Worm (Caenorhabditis elegans) whole organism, L1 larva: Measurements from ENCODE around the gene B0416.11.
A peak's percentile ranks its signal among the peaks of the same experiment; 100 is the strongest.

Experiments
- F16B12.6 ChIP-seq: fragments of 150-350 bp; optimal IDR thresholded peaks from 2 replicates; lab custom pipeline; 2014; ENCODE audit warnings: missing biosample characterization, missing genetic modification characterization
- alr-1 ChIP-seq: fragments of 200-800 bp; sonication (Bioruptor generic); optimal IDR thresholded peaks from 2 replicates; lab custom pipeline; 2018; ENCODE audit warnings: borderline replicate concordance, mild to moderate bottlenecking, missing genetic modification characterization, missing compliant biosample characterization
- ama-1 ChIP-seq: fragments of 150-350 bp; optimal IDR thresholded peaks from 2 replicates; lab custom pipeline; 2014
- ceh-8 ChIP-seq: fragments of 200-800 bp; sonication (Bioruptor generic); optimal IDR thresholded peaks from 2 replicates; lab custom pipeline; 2018; ENCODE audit warnings: mild to moderate bottlenecking, missing genetic modification characterization, moderate library complexity, missing compliant biosample characterization
- ceh-82 ChIP-seq, 3 experiments: fragments of 150-350 bp in 1 of 3; sonication (generic microtip) in 2 of 3; optimal IDR thresholded peaks; 2 replicates each; lab custom pipeline; 2014 to 2017; ENCODE audit warnings: missing biosample characterization in 3 of 3, missing genetic modification characterization in 3 of 3
- ceh-88 ChIP-seq: fragments of 200-800 bp; sonication (Bioruptor generic); IDR thresholded peaks from 2 replicates; pipeline ENCODE4 v1.3.6; 2022; ENCODE audit warnings: missing genetic modification characterization, missing compliant biosample characterization
- ceh-90 ChIP-seq: sonication (generic microtip); optimal IDR thresholded peaks from 2 replicates; lab custom pipeline; 2016; ENCODE audit warnings: missing genetic modification characterization, missing compliant biosample characterization
- ces-1 ChIP-seq: fragments of 150-350 bp; optimal IDR thresholded peaks from 2 replicates; lab custom pipeline; 2014; ENCODE audit warnings: missing biosample characterization, missing genetic modification reagents, missing genetic modification characterization
- dsc-1 ChIP-seq: sonication (generic microtip); optimal IDR thresholded peaks from 2 replicates; lab custom pipeline; 2016; ENCODE audit warnings: mild to moderate bottlenecking, missing genetic modification characterization, missing compliant biosample characterization
- efl-3 ChIP-seq: fragments of 200-800 bp; sonication (Bioruptor generic); optimal IDR thresholded peaks from 2 replicates; lab custom pipeline; 2018; ENCODE audit warnings: mild to moderate bottlenecking, missing genetic modification characterization, missing compliant biosample characterization
- egl-13 ChIP-seq: sonication (generic microtip); optimal IDR thresholded peaks from 2 replicates; lab custom pipeline; 2016; ENCODE audit warnings: missing genotype, missing genetic modification reagents, missing genetic modification characterization, missing compliant biosample characterization
- elt-3 ChIP-seq, 6 experiments: fragments of 150-350 bp in 1 of 6; sonication (generic microtip); optimal IDR thresholded peaks; 2 replicates each; lab custom pipeline; 2017 to 2018; ENCODE audit warnings: missing biosample characterization in 6 of 6, missing genetic modification characterization in 6 of 6, inconsistent platforms in 1 of 6
- ets-5 ChIP-seq: fragments of 200-800 bp; sonication (Bioruptor generic); IDR thresholded peaks from 2 replicates; pipeline ENCODE4 v1.3.6; 2022; ENCODE audit warnings: missing genetic modification characterization, missing compliant biosample characterization
- fkh-10 ChIP-seq: sonication (generic microtip); optimal IDR thresholded peaks from 2 replicates; lab custom pipeline; 2017; ENCODE audit warnings: missing biosample characterization, missing genetic modification reagents, missing genetic modification characterization
- fkh-4 ChIP-seq: sonication (generic microtip); optimal IDR thresholded peaks from 2 replicates; lab custom pipeline; 2016; ENCODE audit warnings: missing compliant biosample characterization, missing genetic modification characterization, borderline replicate concordance
- fos-1 ChIP-seq: fragments of 150-350 bp; optimal IDR thresholded peaks from 2 replicates; lab custom pipeline; 2014; ENCODE audit warnings: missing biosample characterization, missing genetic modification characterization
- grh-1 ChIP-seq: fragments of 200-800 bp; sonication (Bioruptor generic); IDR thresholded peaks from 2 replicates; pipeline ENCODE4 v1.3.6; 2022; ENCODE audit warnings: missing genetic modification reagents, missing genetic modification characterization, missing compliant biosample characterization
- isw-1 ChIP-seq: fragments of 200-800 bp; sonication (Bioruptor generic); IDR thresholded peaks from 2 replicates; pipeline ENCODE4 v1.3.6; 2022; ENCODE audit warnings: missing genetic modification characterization, missing compliant biosample characterization
- lin-14 ChIP-seq: fragments of 200-800 bp; sonication (Bioruptor generic); optimal IDR thresholded peaks from 2 replicates; lab custom pipeline; 2018; ENCODE audit warnings: mild to moderate bottlenecking, missing genetic modification characterization, moderate library complexity, missing compliant biosample characterization
- lin-15B ChIP-seq: fragments of 150-350 bp; sonication (generic microtip); optimal IDR thresholded peaks from 3 replicates; lab custom pipeline; 2014; ENCODE audit warnings: missing biosample characterization, missing genetic modification characterization
- lin-39 ChIP-seq: fragments of 150-350 bp; optimal IDR thresholded peaks from 2 replicates; lab custom pipeline; 2014; ENCODE audit warnings: missing biosample characterization, missing genetic modification reagents, missing genetic modification characterization
- lir-3 ChIP-seq: sonication (generic microtip); optimal IDR thresholded peaks from 2 replicates; lab custom pipeline; 2016; ENCODE audit warnings: mild to moderate bottlenecking, missing genetic modification characterization, moderate library complexity, missing compliant biosample characterization; ENCODE audit not compliant: poor library complexity
- lsy-2 ChIP-seq, 2 experiments: fragments of 150-350 bp; optimal IDR thresholded peaks; 2 replicates each; lab custom pipeline; 2014; ENCODE audit warnings: missing biosample characterization in 2 of 2, missing genetic modification characterization in 2 of 2
- mab-9 ChIP-seq: fragments of 200-800 bp; sonication (Bioruptor generic); IDR thresholded peaks from 2 replicates; pipeline ENCODE4 v1.3.6; 2022; ENCODE audit warnings: missing genetic modification reagents, missing genetic modification characterization, missing compliant biosample characterization
- mdl-1 ChIP-seq, 2 experiments: fragments of 150-350 bp; optimal IDR thresholded peaks; 2 replicates each; lab custom pipeline; 2014 to 2017; ENCODE audit warnings: missing biosample characterization in 2 of 2, missing genetic modification characterization in 2 of 2, inconsistent platforms in 1 of 2
- mep-1 ChIP-seq: fragments of 150-350 bp; optimal IDR thresholded peaks from 2 replicates; lab custom pipeline; 2014; ENCODE audit warnings: missing biosample characterization, missing genetic modification characterization
- nhr-11 ChIP-seq: fragments of 150-350 bp; optimal IDR thresholded peaks from 2 replicates; lab custom pipeline; 2014; ENCODE audit warnings: missing biosample characterization, missing genetic modification characterization
- nhr-19 ChIP-seq: fragments of 200-800 bp; sonication (Bioruptor generic); conservative IDR thresholded peaks from 2 replicates; pipeline ENCODE4 v1.3.6; 2022; ENCODE audit warnings: missing genetic modification characterization, missing compliant biosample characterization
- nhr-20 ChIP-seq: sonication (generic microtip); optimal IDR thresholded peaks from 2 replicates; lab custom pipeline; 2016; ENCODE audit warnings: mild to moderate bottlenecking, missing genetic modification characterization, missing compliant biosample characterization
- nhr-71 ChIP-seq: sonication (generic microtip); optimal IDR thresholded peaks from 2 replicates; lab custom pipeline; 2016; ENCODE audit warnings: mild to moderate bottlenecking, missing genetic modification characterization, moderate library complexity, missing compliant biosample characterization
- nhr-84 ChIP-seq: sonication (generic microtip); optimal IDR thresholded peaks from 2 replicates; lab custom pipeline; 2017; ENCODE audit warnings: missing biosample characterization, missing genetic modification characterization
- nhr-90 ChIP-seq: sonication (generic microtip); optimal IDR thresholded peaks from 2 replicates; lab custom pipeline; 2016; ENCODE audit warnings: mild to moderate bottlenecking, missing genetic modification characterization, missing compliant biosample characterization; ENCODE audit not compliant: poor library complexity
- pag-3 ChIP-seq: sonication (generic microtip); optimal IDR thresholded peaks from 2 replicates; lab custom pipeline; 2017; ENCODE audit warnings: missing genetic modification characterization, mild to moderate bottlenecking, missing compliant biosample characterization, antibody characterized with exemption, borderline replicate concordance; ENCODE audit not compliant: insufficient read depth
- pax-3 ChIP-seq: fragments of 200-800 bp; sonication (Bioruptor generic); optimal IDR thresholded peaks from 2 replicates; lab custom pipeline; 2018; ENCODE audit warnings: mild to moderate bottlenecking, missing genetic modification characterization, moderate library complexity, missing compliant biosample characterization
- snpc-4 ChIP-seq: fragments of 150-350 bp; optimal IDR thresholded peaks from 2 replicates; lab custom pipeline; 2014; ENCODE audit warnings: missing biosample characterization, missing genetic modification characterization
- sox-4 ChIP-seq: sonication (generic microtip); optimal IDR thresholded peaks from 2 replicates; lab custom pipeline; 2016; ENCODE audit warnings: missing genetic modification characterization, missing compliant biosample characterization
- sup-37 ChIP-seq: fragments of 200-800 bp; sonication (Bioruptor generic); optimal IDR thresholded peaks from 2 replicates; lab custom pipeline; 2018; ENCODE audit warnings: mild to moderate bottlenecking, missing genetic modification characterization, missing compliant biosample characterization
- unc-130 ChIP-seq: fragments of 150-350 bp; optimal IDR thresholded peaks from 2 replicates; lab custom pipeline; 2017; ENCODE audit warnings: missing biosample characterization, missing genetic modification characterization, inconsistent platforms
- unc-30 ChIP-seq: sonication (generic microtip); optimal IDR thresholded peaks from 2 replicates; lab custom pipeline; 2017; ENCODE audit warnings: missing biosample characterization, missing genetic modification characterization
- unc-98 ChIP-seq: fragments of 200-800 bp; sonication (Bioruptor generic); IDR thresholded peaks from 2 replicates; pipeline ENCODE4 v1.3.6; 2022; ENCODE audit warnings: missing genetic modification characterization, missing compliant biosample characterization
- vab-15 ChIP-seq: sonication (generic microtip); optimal IDR thresholded peaks from 2 replicates; lab custom pipeline; 2017; ENCODE audit warnings: missing genotype, mild to moderate bottlenecking, missing genetic modification characterization, missing compliant biosample characterization
- xbp-1 ChIP-seq: sonication (generic microtip); optimal IDR thresholded peaks from 2 replicates; lab custom pipeline; 2016; ENCODE audit warnings: missing genetic modification characterization, missing compliant biosample characterization
- zag-1 ChIP-seq: fragments of 150-350 bp; optimal IDR thresholded peaks from 2 replicates; lab custom pipeline; 2014; ENCODE audit warnings: missing biosample characterization, missing genetic modification characterization
- zip-4 ChIP-seq: fragments of 200-800 bp; sonication (Bioruptor generic); optimal IDR thresholded peaks from 2 replicates; lab custom pipeline; 2018; ENCODE audit warnings: mild to moderate bottlenecking, missing genetic modification characterization, moderate library complexity, missing compliant biosample characterization
- ztf-11 ChIP-seq, 2 experiments: sonication (generic microtip); optimal IDR thresholded peaks; 2 replicates each; lab custom pipeline; 2016 to 2017; ENCODE audit warnings: missing genetic modification characterization in 2 of 2, missing biosample characterization in 1 of 2, missing compliant biosample characterization in 1 of 2
- ztf-4 ChIP-seq: fragments of 150-350 bp; optimal IDR thresholded peaks from 2 replicates; lab custom pipeline; 2014; ENCODE audit warnings: missing biosample characterization, missing genetic modification characterization

Gene B0416.11

DNA sequence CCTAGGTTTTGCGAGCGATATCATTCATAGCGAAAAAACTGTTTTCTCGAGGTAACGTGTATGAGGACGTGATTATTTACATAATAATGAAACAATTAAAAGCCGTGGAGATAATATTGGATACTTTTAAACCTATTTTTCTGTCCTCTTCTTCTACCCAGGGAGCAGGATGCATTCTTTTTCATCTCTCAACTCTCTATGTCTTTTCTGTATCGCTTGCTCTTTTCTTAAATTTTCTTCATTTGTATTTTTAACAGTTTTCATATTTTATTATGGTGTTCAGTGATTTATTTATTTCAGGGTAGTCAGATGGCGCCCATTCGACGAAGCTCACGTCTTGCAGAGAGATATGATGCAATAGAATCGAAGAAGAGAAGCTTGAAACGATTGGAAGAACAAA is 4.3 kb downstream of the B0416.11 start, which contains the start of gene B0416.4:
TSS of gene B0416.4 (plus strand) at position 301 of the 400 bp plus-strand sequence.
- TF ChIP-seq snpc-4 (tag; lab: Kevin White, UChicago), result no peak
- TF ChIP-seq lin-15B (tag; lab: Kevin White, UChicago), result no peak
- TF ChIP-seq ceh-82 (tag; optimal IDR thresholded peaks at IDR 0.05; lab: Kevin White, UChicago), result no peak
- TF ChIP-seq sox-4 (tag; lab: Kevin White, UChicago), result no peak
- TF ChIP-seq ztf-4 (tag; lab: Kevin White, UChicago), result no peak
- no peak for TF ChIP-seq vab-15
- no peak for TF ChIP-seq fkh-10 (GFP tag; lab: Kevin White, UChicago)
- no peak for TF ChIP-seq nhr-19 (GFP tag; lab: Robert Waterston, UW)
- no peak for TF ChIP-seq nhr-84 (tag; lab: Kevin White, UChicago)
- TF ChIP-seq lin-14 (GFP tag; lab: Kevin White, UChicago), result no peak
- TF ChIP-seq pax-3 (tag; lab: Kevin White, UChicago), result no peak
- TF ChIP-seq ztf-11 (tag; optimal IDR thresholded peaks at IDR 0.05; lab: Kevin White, UChicago), result no peak
- no peak for TF ChIP-seq lsy-2 (tag; optimal IDR thresholded peaks at IDR 0.05; lab: Kevin White, UChicago)
- TF ChIP-seq zip-4 (GFP tag; lab: Kevin White, UChicago), result no peak
- TF ChIP-seq ets-5 (GFP tag; lab: Robert Waterston, UW), result no peak
- TF ChIP-seq, all 84 proteins: peak for 0

DNA sequence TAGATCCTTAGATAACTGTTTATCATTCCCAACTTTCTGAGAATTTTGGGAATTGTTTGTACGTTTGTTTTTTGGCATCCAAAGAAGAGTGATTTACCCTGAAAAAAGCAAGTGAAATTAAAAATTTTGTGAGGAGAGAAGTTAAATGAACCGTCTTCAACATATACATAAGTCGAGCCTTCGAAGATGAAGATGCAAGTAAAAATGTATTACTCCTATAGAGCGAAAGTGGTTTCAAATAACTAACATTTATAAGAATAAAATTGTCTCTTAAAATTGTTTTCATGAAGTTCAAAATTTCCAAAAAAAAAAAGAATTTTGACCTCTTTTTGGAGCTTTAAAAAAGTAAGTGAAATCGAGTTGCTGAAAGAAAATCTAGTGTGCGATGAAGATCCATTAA is 8.4 kb downstream of the B0416.11 start, which contains the start of gene B0416.10:
TSS of gene B0416.10 (minus strand) at position 101 of the 400 bp plus-strand sequence.
- TF ChIP-seq nhr-11 (tag; lab: Kevin White, UChicago), result no peak
- no peak for TF ChIP-seq ces-1 (GFP tag; lab: Kevin White, UChicago)
- no peak for TF ChIP-seq unc-130
- TF ChIP-seq dsc-1 (tag; lab: Kevin White, UChicago), result no peak
- no peak for TF ChIP-seq nhr-19 (GFP tag; lab: Robert Waterston, UW)
- no peak for TF ChIP-seq isw-1 (GFP tag; lab: Robert Waterston, UW)
- TF ChIP-seq efl-3 (GFP tag; lab: Kevin White, UChicago), result no peak
- no peak for TF ChIP-seq unc-30 (tag; lab: Kevin White, UChicago)
- no peak for TF ChIP-seq lin-15B (tag; lab: Kevin White, UChicago)
- TF ChIP-seq egl-13, result no peak
- no peak for TF ChIP-seq F16B12.6 (tag; lab: Kevin White, UChicago)
- no peak for TF ChIP-seq pag-3 (tag; lab: Kevin White, UChicago)
- no peak for TF ChIP-seq alr-1 (tag; lab: Kevin White, UChicago)
- TF ChIP-seq pax-3 (tag; lab: Kevin White, UChicago), result no peak
- no peak for TF ChIP-seq fkh-4 (tag; lab: Kevin White, UChicago)
- TF ChIP-seq mab-9, result no peak
- no peak for TF ChIP-seq mdl-1 (tag; optimal IDR thresholded peaks at IDR 0.05; lab: Kevin White, UChicago)
- no peak for TF ChIP-seq lsy-2 (tag; optimal IDR thresholded peaks at IDR 0.05; lab: Kevin White, UChicago)
- no peak for TF ChIP-seq fos-1
- no peak for TF ChIP-seq lir-3 (tag; lab: Kevin White, UChicago)

DNA sequence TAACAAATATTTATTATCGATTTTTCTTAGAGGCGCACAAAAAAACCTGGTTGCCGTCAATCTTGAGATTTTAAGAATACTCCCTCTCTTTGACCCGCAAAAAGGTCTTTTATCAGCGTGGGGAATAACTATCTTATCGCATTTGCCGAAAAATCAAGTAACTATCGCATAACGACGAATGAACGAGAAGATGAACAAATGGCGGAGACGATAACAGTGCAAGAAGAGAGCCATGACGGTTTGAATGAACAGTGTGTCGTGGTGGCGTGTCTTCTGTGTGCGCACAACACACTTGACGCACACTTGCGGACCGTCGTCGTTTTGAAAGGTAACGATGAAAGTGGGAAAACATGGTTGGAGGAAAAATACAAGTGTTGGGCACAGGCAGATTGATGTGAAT is 11.0 kb downstream of the B0416.11 start:
- TF ChIP-seq lin-39 (tag; lab: Kevin White, UChicago) (no peak), ceh-8 (GFP tag; lab: Kevin White, UChicago) (no peak), grh-1 (GFP tag; lab: Robert Waterston, UW) (no peak), elt-3 (tag; optimal IDR thresholded peaks at IDR 0.05; lab: Kevin White, UChicago) (peak in 3 of 6 experiments; percentile 4 to 42 (median 14)), pax-3 (tag; lab: Kevin White, UChicago) (no peak), egl-13 (no peak), unc-98 (GFP tag; lab: Robert Waterston, UW) (no peak), unc-30 (tag; lab: Kevin White, UChicago) (no peak), ceh-88 (GFP tag; lab: Robert Waterston, UW) (no peak), sup-37 (GFP tag; lab: Kevin White, UChicago) (no peak), snpc-4 (tag; lab: Kevin White, UChicago) (no peak), ceh-90 (tag; lab: Kevin White, UChicago) (no peak), unc-130 (no peak), mep-1 (tag; lab: Kevin White, UChicago) (peak; percentile 29), vab-15 (no peak), isw-1 (GFP tag; lab: Robert Waterston, UW) (no peak), nhr-11 (tag; lab: Kevin White, UChicago) (no peak), F16B12.6 (tag; lab: Kevin White, UChicago) (peak; percentile 81), nhr-71 (tag; lab: Kevin White, UChicago) (peak; percentile 39), ama-1 (lab: Kevin White, UChicago) (no peak), mdl-1 (tag; optimal IDR thresholded peaks at IDR 0.05; lab: Kevin White, UChicago) (no peak), xbp-1 (tag; lab: Kevin White, UChicago) (peak; percentile 1), zag-1 (tag; lab: Kevin White, UChicago) (no peak), lsy-2 (tag; optimal IDR thresholded peaks at IDR 0.05; lab: Kevin White, UChicago) (no peak), nhr-90 (tag; lab: Kevin White, UChicago) (peak; percentile 34), nhr-20 (tag; lab: Kevin White, UChicago) (peak; percentile 28)
